Fruit fly (Drosophila melanogaster) Kc167 (cell line): ENCODE data around the gene CG13314.

Experiments used
- insv ChIP-seq: fragments of >200 bp; optimal IDR thresholded peaks from 3 replicates; lab custom pipeline; 2018; ENCODE audit warnings: missing external identifiers
- ttk ChIP-seq: sonication (Bioruptor generic); optimal IDR thresholded peaks from 2 replicates; lab custom pipeline; 2017; ENCODE audit warnings: missing external identifiers

- TF ChIP-seq insv (lab: Kevin White, UChicago) (no peak), ttk (lab: Kevin White, UChicago) (no peak)
Observed at dm6 chr3L:9028057-9028456, 46.5 kb downstream of the CG13314 start.
